Fruit fly (Drosophila melanogaster) whole organism, embryonic: ENCODE measurements around the gene CG12171.

Experiments used
- Asciz ChIP-seq: fragments of 200-800 bp; sonication (Bioruptor generic); optimal IDR thresholded peaks from 2 replicates; lab custom pipeline; 2017; ENCODE audit warnings: missing biosample characterization, mild to moderate bottlenecking, missing genetic modification characterization, missing genetic modification reagents
- CG10209 ChIP-seq: fragments of 200-800 bp; sonication (Bioruptor generic); optimal IDR thresholded peaks from 3 replicates; lab custom pipeline; 2017; ENCODE audit warnings: missing biosample characterization, mild to moderate bottlenecking, missing genetic modification characterization, missing genetic modification reagents
- CG11093 ChIP-seq: fragments of 200-800 bp; sonication (Bioruptor generic); IDR thresholded peaks from 3 replicates; pipeline ENCODE4 v1.3.6; 2022; ENCODE audit warnings: missing biosample characterization, missing genetic modification characterization
- CG11560 ChIP-seq: fragments of 200-800 bp; sonication (Bioruptor generic); IDR thresholded peaks from 3 replicates; pipeline ENCODE4 v1.3.6; 2022; ENCODE audit warnings: missing biosample characterization, missing genetic modification characterization
- CG12942 ChIP-seq: fragments of 200-800 bp; sonication (Bioruptor generic); optimal IDR thresholded peaks from 3 replicates; lab custom pipeline; 2016; ENCODE audit warnings: missing biosample characterization, missing genetic modification characterization
- CG13775 ChIP-seq: fragments of 200-800 bp; sonication (Bioruptor generic); optimal IDR thresholded peaks from 3 replicates; lab custom pipeline; 2017; ENCODE audit warnings: missing biosample characterization, mild to moderate bottlenecking, missing genetic modification characterization
- CG14014 ChIP-seq: fragments of 200-800 bp; sonication (Bioruptor generic); IDR thresholded peaks from 2 replicates; pipeline ENCODE4 v1.3.6; 2022; ENCODE audit warnings: missing biosample characterization, missing genetic modification characterization
- CG16813 ChIP-seq: fragments of 200-800 bp; sonication (Bioruptor generic); IDR thresholded peaks from 3 replicates; pipeline ENCODE4 v1.3.6; 2022; ENCODE audit warnings: missing biosample characterization, missing genetic modification characterization; ENCODE audit not compliant: partially characterized antibody
- CG17359 ChIP-seq: fragments of 200-800 bp; sonication (Bioruptor generic); optimal IDR thresholded peaks from 3 replicates; lab custom pipeline; 2018; ENCODE audit warnings: missing biosample characterization, mild to moderate bottlenecking, missing genetic modification characterization, moderate library complexity
- CG17612 ChIP-seq: fragments of 200-800 bp; sonication (Bioruptor generic); IDR thresholded peaks from 2 replicates; pipeline ENCODE4 v1.3.6; 2022; ENCODE audit warnings: missing biosample characterization, missing genetic modification characterization
- CG30020 ChIP-seq: fragments of 200-800 bp; optimal IDR thresholded peaks from 2 replicates; lab custom pipeline; 2019; ENCODE audit warnings: missing biosample characterization, mild to moderate bottlenecking, missing genetic modification characterization, moderate library complexity
- CG31224 ChIP-seq: fragments of 200-800 bp; sonication (Bioruptor generic); IDR thresholded peaks from 2 replicates; pipeline ENCODE4 v1.3.6; 2022; ENCODE audit warnings: missing biosample characterization, missing genetic modification characterization
- CG32532 ChIP-seq: fragments of 200-800 bp; sonication (Bioruptor generic); IDR thresholded peaks from 2 replicates; pipeline ENCODE4 v1.3.6; 2022; ENCODE audit warnings: missing biosample characterization, missing genetic modification characterization
- CG34224 ChIP-seq: fragments of 200-800 bp; sonication (Bioruptor generic); IDR thresholded peaks from 3 replicates; pipeline ENCODE4 v1.3.6; 2022; ENCODE audit warnings: missing biosample characterization, missing genetic modification characterization; ENCODE audit not compliant: partially characterized antibody
- CG3995 ChIP-seq: fragments of 200-800 bp; sonication (Bioruptor generic); optimal IDR thresholded peaks from 3 replicates; lab custom pipeline; 2016; ENCODE audit warnings: missing biosample characterization, missing genetic modification characterization
- CG42726 ChIP-seq: fragments of 200-800 bp; sonication (Bioruptor generic); IDR thresholded peaks from 2 replicates; pipeline ENCODE4 v1.3.6; 2022; ENCODE audit warnings: missing biosample characterization, missing genetic modification characterization; ENCODE audit not compliant: partially characterized antibody
- CG4707 ChIP-seq: fragments of 200-800 bp; sonication (Bioruptor generic); optimal IDR thresholded peaks from 2 replicates; lab custom pipeline; 2018; ENCODE audit warnings: missing biosample characterization, mild to moderate bottlenecking, missing genetic modification characterization, moderate library complexity
- CG5245 ChIP-seq: fragments of 200-800 bp; sonication (Bioruptor generic); optimal IDR thresholded peaks from 3 replicates; lab custom pipeline; 2016; ENCODE audit warnings: missing biosample characterization, missing genetic modification characterization
- CG7745 ChIP-seq: fragments of 200-800 bp; sonication (Bioruptor generic); optimal IDR thresholded peaks from 2 replicates; lab custom pipeline; 2018; ENCODE audit warnings: missing biosample characterization, mild to moderate bottlenecking, missing genetic modification characterization, moderate library complexity
- CG9215 ChIP-seq: fragments of 200-800 bp; sonication (Bioruptor generic); IDR thresholded peaks from 2 replicates; pipeline ENCODE4 v1.3.6; 2022; ENCODE audit warnings: missing biosample characterization, missing genetic modification characterization
- CG9797 ChIP-seq: fragments of 200-800 bp; sonication (Bioruptor generic); optimal IDR thresholded peaks from 3 replicates; lab custom pipeline; 2018; ENCODE audit warnings: missing biosample characterization, mild to moderate bottlenecking, missing genetic modification characterization
- CG9932 ChIP-seq: fragments of 200-800 bp; sonication (Bioruptor generic); IDR thresholded peaks from 2 replicates; pipeline ENCODE4 v1.3.6; 2022; ENCODE audit warnings: missing biosample characterization, missing genetic modification characterization
- CrebB ChIP-seq: fragments of 200-800 bp; sonication (Bioruptor generic); optimal IDR thresholded peaks from 3 replicates; lab custom pipeline; 2018; ENCODE audit warnings: missing biosample characterization, mild to moderate bottlenecking, missing genetic modification characterization
- Dll ChIP-seq: fragments of 200-800 bp; sonication (Bioruptor generic); IDR thresholded peaks from 4 replicates; pipeline ENCODE4 v1.3.6; 2022; ENCODE audit warnings: missing biosample characterization, missing genetic modification characterization; ENCODE audit not compliant: partially characterized antibody
- Hr78 ChIP-seq, 2 experiments: fragments of 200-800 bp in 1 of 2; fragments of >200 bp in 1 of 2; sonication (Bioruptor generic) in 1 of 2; optimal IDR thresholded peaks; 2 replicates each; lab custom pipeline; 2017 to 2019; ENCODE audit warnings: missing biosample characterization in 2 of 2, missing genetic modification characterization in 2 of 2, mild to moderate bottlenecking in 1 of 2, moderate library complexity in 1 of 2
- Lim3 ChIP-seq: fragments of 200-800 bp; sonication (Bioruptor generic); IDR thresholded peaks from 2 replicates; pipeline ENCODE4 v1.3.6; 2022; ENCODE audit warnings: missing biosample characterization, missing genetic modification characterization
- Opbp ChIP-seq: fragments of 200-800 bp; sonication (Bioruptor generic); IDR thresholded peaks from 3 replicates; pipeline ENCODE4 v1.3.6; 2022; ENCODE audit warnings: missing biosample characterization, missing genetic modification characterization; ENCODE audit not compliant: partially characterized antibody
- PHDP ChIP-seq: fragments of 200-800 bp; sonication (Bioruptor generic); optimal IDR thresholded peaks from 3 replicates; lab custom pipeline; 2018; ENCODE audit warnings: missing biosample characterization, mild to moderate bottlenecking, missing genetic modification characterization, moderate library complexity
- Ptx1 ChIP-seq: fragments of 200-800 bp; sonication (Bioruptor generic); IDR thresholded peaks from 2 replicates; pipeline ENCODE4 v1.3.6; 2022; ENCODE audit warnings: missing biosample characterization, missing genetic modification characterization
- Xrp1 ChIP-seq: fragments of 200-800 bp; sonication (Bioruptor generic); IDR thresholded peaks from 2 replicates; pipeline ENCODE4 v1.3.6; 2022; ENCODE audit warnings: missing biosample characterization, missing genetic modification characterization
- amos ChIP-seq: fragments of 200-800 bp; sonication (Bioruptor generic); IDR thresholded peaks from 2 replicates; pipeline ENCODE4 v1.3.6; 2022; ENCODE audit warnings: missing biosample characterization, missing genetic modification characterization; ENCODE audit not compliant: partially characterized antibody
- ase ChIP-seq: fragments of 200-800 bp; sonication (Bioruptor generic); IDR thresholded peaks from 3 replicates; pipeline ENCODE4 v1.3.6; 2022; ENCODE audit warnings: missing biosample characterization, missing genetic modification characterization
- ato ChIP-seq: fragments of 200-800 bp; sonication (Bioruptor generic); IDR thresholded peaks from 2 replicates; pipeline ENCODE4 v1.3.6; 2022; ENCODE audit warnings: missing biosample characterization, missing genetic modification characterization; ENCODE audit not compliant: partially characterized antibody
- bigmax ChIP-seq: fragments of 200-800 bp; sonication (Bioruptor generic); optimal IDR thresholded peaks from 2 replicates; lab custom pipeline; 2018; ENCODE audit warnings: missing biosample characterization, mild to moderate bottlenecking, missing genetic modification characterization
- cas ChIP-seq: fragments of 200-800 bp; sonication (Bioruptor generic); IDR thresholded peaks from 2 replicates; pipeline ENCODE4 v1.3.6; 2022; ENCODE audit warnings: missing biosample characterization, missing genetic modification characterization
- chinmo ChIP-seq: fragments of 200-800 bp; sonication (Bioruptor generic); IDR thresholded peaks from 4 replicates; pipeline ENCODE4 v1.3.6; 2022; ENCODE audit warnings: missing biosample characterization, missing genetic modification characterization; ENCODE audit not compliant: partially characterized antibody
- dan ChIP-seq: fragments of 200-800 bp; sonication (Bioruptor generic); IDR thresholded peaks from 2 replicates; pipeline ENCODE4 v1.3.6; 2022; ENCODE audit warnings: missing biosample characterization, missing genetic modification characterization
- en ChIP-seq: fragments of 200-800 bp; sonication (Bioruptor generic); optimal IDR thresholded peaks from 2 replicates; lab custom pipeline; 2016; ENCODE audit warnings: missing biosample characterization, missing genetic modification characterization
- ftz-f1 ChIP-seq: fragments of 200-800 bp; sonication (Bioruptor generic); optimal IDR thresholded peaks from 2 replicates; lab custom pipeline; 2016; ENCODE audit warnings: missing biosample characterization, missing genetic modification characterization
- gfzf ChIP-seq: fragments of 200-800 bp; sonication (Bioruptor generic); optimal IDR thresholded peaks from 2 replicates; lab custom pipeline; 2016; ENCODE audit warnings: missing biosample characterization, mild to moderate bottlenecking, missing genetic modification characterization, moderate library complexity
- grau ChIP-seq: fragments of 200-800 bp; optimal IDR thresholded peaks from 3 replicates; lab custom pipeline; 2019; ENCODE audit warnings: missing biosample characterization, mild to moderate bottlenecking, missing genetic modification characterization, moderate library complexity
- lbe ChIP-seq: fragments of 200-800 bp; sonication (Bioruptor generic); optimal IDR thresholded peaks from 2 replicates; lab custom pipeline; 2016; ENCODE audit warnings: missing biosample characterization, mild to moderate bottlenecking, missing genetic modification characterization
- lola ChIP-seq, 3 experiments: fragments of >200 bp in 2 of 3; fragments of 200-800 bp in 1 of 3; sonication (Bioruptor generic) in 1 of 3; optimal IDR thresholded peaks; 2 replicates each; lab custom pipeline; 2017 to 2019; ENCODE audit warnings: missing biosample characterization in 3 of 3, missing genetic modification characterization in 3 of 3, mild to moderate bottlenecking in 1 of 3, moderate library complexity in 1 of 3
- odd ChIP-seq: fragments of 200-800 bp; sonication (Bioruptor generic); optimal IDR thresholded peaks from 2 replicates; lab custom pipeline; 2017; ENCODE audit warnings: missing biosample characterization, mild to moderate bottlenecking, missing genetic modification characterization
- pros ChIP-seq: fragments of 200-800 bp; sonication (Bioruptor generic); optimal IDR thresholded peaks from 3 replicates; lab custom pipeline; 2019; ENCODE audit warnings: missing biosample characterization, mild to moderate bottlenecking, missing genetic modification characterization, moderate library complexity
- sc ChIP-seq, 3 experiments: fragments of >200 bp in 2 of 3; fragments of 200-800 bp in 1 of 3; sonication (Bioruptor generic) in 1 of 3; optimal IDR thresholded peaks; 2 replicates in 2 of 3; 3 replicates in 1 of 3; lab custom pipeline; 2017; ENCODE audit warnings: mild to moderate bottlenecking in 1 of 3, missing biosample characterization in 1 of 3, missing genetic modification characterization in 1 of 3, missing genetic modification reagents in 1 of 3
- sob ChIP-seq: fragments of 200-800 bp; sonication (Bioruptor generic); IDR thresholded peaks from 2 replicates; pipeline ENCODE4 v1.3.6; 2022; ENCODE audit warnings: missing biosample characterization, missing genetic modification characterization
- vnd ChIP-seq: fragments of 200-800 bp; sonication (Bioruptor generic); IDR thresholded peaks from 3 replicates; pipeline ENCODE4 v1.3.6; 2022; ENCODE audit warnings: missing biosample characterization, missing genetic modification characterization; ENCODE audit not compliant: partially characterized antibody

Gene CG12171

DNA sequence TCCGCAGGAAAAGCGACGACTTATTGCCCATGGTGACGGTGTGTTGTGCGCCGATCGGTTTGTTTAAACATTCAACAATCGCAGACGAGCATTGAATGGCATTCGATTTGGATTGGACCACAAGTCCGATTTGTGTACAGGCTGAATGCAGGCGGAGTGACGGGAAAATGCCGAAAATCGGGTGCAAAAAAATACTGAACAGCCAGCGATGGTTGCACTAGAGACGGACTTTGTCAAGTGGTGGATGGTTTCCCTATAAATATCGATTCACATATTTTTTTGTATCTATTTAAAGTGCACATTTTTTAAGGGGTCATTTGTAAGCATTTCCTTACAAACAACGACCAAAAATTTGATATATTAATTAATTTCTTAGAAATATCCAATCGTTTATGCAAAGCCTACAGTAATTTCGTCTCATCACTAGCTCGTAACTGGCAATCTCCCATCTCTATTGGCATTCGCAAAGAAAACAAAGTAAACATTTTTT is 21.3 kb downstream of the CG12171 start, which contains the start of the genes elm and MED27 (continued):
- TF ChIP-seq CG10209 (peak; percentile 90), CG9932 (GFP tag; lab: Robert Waterston, UW) (peak; percentile 98), Xrp1 (GFP tag; lab: Robert Waterston, UW) (peak; percentile 95), Opbp (GFP tag; lab: Robert Waterston, UW) (peak; percentile 83), sob (GFP tag; lab: Robert Waterston, UW) (peak; percentile 96), grau (tag; lab: Kevin White, UChicago) (peak; percentile 93), CG3995 (GFP tag; lab: Kevin White, UChicago) (peak; percentile 66), CG5245 (GFP tag; lab: Kevin White, UChicago) (peak; percentile 88), CG17612 (GFP tag; lab: Robert Waterston, UW) (peak; percentile 68; the same call in 1 of the 2 replicates), ase (GFP tag; lab: Robert Waterston, UW) (peak; percentile 88), ato (GFP tag; lab: Robert Waterston, UW) (peak; percentile 47; the same call in 1 of the 2 replicates), CG32532 (GFP tag; lab: Robert Waterston, UW) (peak; percentile 94), gfzf (peak; percentile 89), CG13775 (GFP tag; lab: Kevin White, UChicago) (peak; percentile 96), Hr78 (GFP tag; optimal IDR thresholded peaks at IDR 0.05; lab: Kevin White, UChicago) (no peak), cas (GFP tag; lab: Robert Waterston, UW) (peak; percentile 86), CG14014 (peak; percentile 93), CG16813 (GFP tag; lab: Robert Waterston, UW) (peak; percentile 98), Lim3 (GFP tag; lab: Robert Waterston, UW) (peak; percentile 81), CG9797 (GFP tag; lab: Kevin White, UChicago) (peak; percentile 95), chinmo (GFP tag; lab: Robert Waterston, UW) (peak; percentile 89; the same call in 2 of the 4 replicates), ftz-f1 (GFP tag; lab: Kevin White, UChicago) (peak; percentile 85), CG42726 (GFP tag; lab: Robert Waterston, UW) (peak; percentile 60; the same call in 1 of the 2 replicates), PHDP (tag; lab: Kevin White, UChicago) (peak; percentile 90), CG34224 (GFP tag; lab: Robert Waterston, UW) (peak; percentile 87), CG12942 (GFP tag; lab: Kevin White, UChicago) (peak; percentile 92), Asciz (GFP tag; lab: Kevin White, UChicago) (peak; percentile 67), CG31224 (GFP tag; lab: Robert Waterston, UW) (peak; percentile 87), en (peak; percentile 74), CG30020 (peak; percentile 85), bigmax (GFP tag; lab: Kevin White, UChicago) (no peak), sc (optimal IDR thresholded peaks at IDR 0.05; lab: Kevin White, UChicago) (no peak), sc (GFP tag; optimal IDR thresholded peaks at IDR 0.05; lab: Kevin White, UChicago) (peak; percentile 71), CG7745 (tag; lab: Kevin White, UChicago) (no peak), CrebB (tag; lab: Kevin White, UChicago) (peak; percentile 59), pros (GFP tag; lab: Kevin White, UChicago) (peak; percentile 16), CG11560 (tag; lab: Robert Waterston, UW) (peak; percentile 83), odd (GFP tag; lab: Kevin White, UChicago) (peak; percentile 49), amos (GFP tag; lab: Robert Waterston, UW) (peak; percentile 91), Dll (GFP tag; lab: Robert Waterston, UW) (peak; percentile 98), vnd (GFP tag; lab: Robert Waterston, UW) (peak; percentile 93), CG17359 (tag; lab: Kevin White, UChicago) (peak; percentile 89), CG9215 (peak; percentile 96), CG11093 (peak; percentile 91), lola (GFP tag; optimal IDR thresholded peaks at IDR 0.05; lab: Kevin White, UChicago) (peak in 1 of 3 experiments; percentile 93), CG4707 (GFP tag; lab: Kevin White, UChicago) (peak; percentile 48), Ptx1 (peak; percentile 97), dan (GFP tag; lab: Robert Waterston, UW) (peak; percentile 92), lbe (GFP tag; lab: Kevin White, UChicago) (peak; percentile 89)
